Fruit fly (Drosophila melanogaster): ENCODE measurements around the gene CG12546.

DNA sequence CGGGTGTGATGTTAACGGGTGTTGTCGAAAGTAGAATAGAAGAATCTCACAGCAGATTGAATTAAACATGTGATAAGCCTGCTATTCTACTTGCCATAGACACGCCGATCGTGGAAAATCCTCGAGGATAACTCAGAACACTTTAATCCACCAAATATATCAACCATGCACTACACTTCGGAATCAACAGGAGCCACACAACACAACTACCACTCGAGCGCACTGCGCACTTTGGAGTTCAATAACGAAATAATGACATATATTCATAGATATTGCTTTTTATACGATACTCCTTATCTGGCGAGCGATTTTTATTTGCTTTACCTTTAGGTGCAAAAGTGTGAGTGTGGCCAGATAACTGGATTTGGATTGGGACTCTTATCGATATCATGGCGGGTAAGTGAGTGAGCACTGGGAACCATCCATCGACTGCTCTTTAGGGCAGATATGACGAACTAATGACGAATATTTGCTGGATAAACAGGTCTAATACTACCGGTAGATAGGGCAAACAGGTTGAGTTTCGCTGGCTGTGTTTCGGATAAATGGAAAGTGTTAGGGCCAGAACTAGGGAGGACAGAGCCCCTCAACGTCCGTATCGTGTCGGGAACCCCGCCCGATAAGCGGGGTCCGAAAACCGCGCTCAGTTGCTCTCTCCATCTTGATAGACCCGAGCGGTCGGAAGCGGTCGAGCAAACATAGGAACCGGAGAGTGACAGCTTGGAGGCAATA, 24.2 kb downstream of the CG12546 start, which contains the start of gene Jhbp6:
- TF ChIP-seq gl (tag; optimal IDR thresholded peaks at IDR 0.05) (no peak), Ets98B (GFP tag; IDR thresholded peaks at IDR 0.05) (no peak), CG4496 (GFP tag; IDR thresholded peaks at IDR 0.05) (no peak), CG12605 (GFP tag; IDR thresholded peaks at IDR 0.05) (no peak), EcR (GFP tag; optimal IDR thresholded peaks at IDR 0.05) (no peak), rn (GFP tag; IDR thresholded peaks at IDR 0.05) (no peak)
